Worm (Caenorhabditis elegans): ENCODE results near the gene T26C12.3.
"Not testable (repeated sequence)": the region's sequence is repeated elsewhere in the genome, so short reads cannot be mapped to it uniquely, and the experiment has no call there.

- not testable (repeated sequence) for TF ChIP-seq him-1, dao-5, W03F9.2 (tag; optimal IDR thresholded peaks at IDR 0.05)
Observed at ce11 chrIV:3302058-3302457, 28.9 kb upstream of the T26C12.3 start, which contains the start of gene W08E12.4.
